Fruit fly (Drosophila melanogaster) whole organism: Measurements from ENCODE around the gene Eig71Eh.
A peak's percentile ranks its signal among the peaks of the same experiment; 100 is the strongest.

ENCODE experiments used
- CG8478 ChIP-seq: fragments of >200 bp; optimal IDR thresholded peaks from 2 replicates; lab custom pipeline; 2018; ENCODE audit warnings: inconsistent platforms
- Dll ChIP-seq: fragments of >200 bp; optimal IDR thresholded peaks from 2 replicates; lab custom pipeline; 2017
- EcR ChIP-seq, 2 experiments: fragments of >200 bp; optimal IDR thresholded peaks; 2 replicates each; lab custom pipeline; 2017; ENCODE audit warnings: missing biosample characterization in 2 of 2, missing genetic modification characterization in 2 of 2, missing genetic modification reagents in 2 of 2
- pan ChIP-seq: fragments of >200 bp; optimal IDR thresholded peaks from 2 replicates; lab custom pipeline; 2017
- psq ChIP-seq: fragments of >200 bp; optimal IDR thresholded peaks from 2 replicates; lab custom pipeline; 2017
- usp ChIP-seq: fragments of >200 bp; optimal IDR thresholded peaks from 2 replicates; lab custom pipeline; 2017; ENCODE audit warnings: missing biosample characterization, missing genetic modification characterization, mixed read lengths

Gene Eig71Eh

dm6 chr3L:15632653-15633052 is 26.6 kb downstream of the Eig71Eh start:
- no peak for TF ChIP-seq CG8478 (lab: Kevin White, UChicago)
- TF ChIP-seq psq (lab: Kevin White, UChicago) = no peak
- TF ChIP-seq usp (GFP tag; lab: Kevin White, UChicago) = no peak
- no peak for TF ChIP-seq Dll
- TF ChIP-seq EcR (GFP tag; optimal IDR thresholded peaks at IDR 0.05; lab: Kevin White, UChicago) = no peak
- TF ChIP-seq pan (lab: Kevin White, UChicago) = no peak

- no peak for TF ChIP-seq pan (lab: Kevin White, UChicago)
- TF ChIP-seq EcR (GFP tag; optimal IDR thresholded peaks at IDR 0.05; lab: Kevin White, UChicago) = no peak
- TF ChIP-seq psq (lab: Kevin White, UChicago) = no peak
These were observed 28.2 kb downstream of the Eig71Eh start for dm6 chr3L:15631067-15631466.

dm6 chr3L:15627295-15627694 is 31.9 kb downstream of the Eig71Eh start:
- no peak for TF ChIP-seq usp (GFP tag; lab: Kevin White, UChicago)
- no peak for TF ChIP-seq CG8478 (lab: Kevin White, UChicago)
- no peak for TF ChIP-seq psq (lab: Kevin White, UChicago)
- no peak for TF ChIP-seq Dll
- TF ChIP-seq EcR (GFP tag; optimal IDR thresholded peaks at IDR 0.05; lab: Kevin White, UChicago) = no peak
- no peak for TF ChIP-seq pan (lab: Kevin White, UChicago)

- TF ChIP-seq EcR (GFP tag; optimal IDR thresholded peaks at IDR 0.05; lab: Kevin White, UChicago) (peak; percentile 43 to 81), psq (lab: Kevin White, UChicago) (no peak)
These were observed 33.4 kb downstream of the Eig71Eh start for dm6 chr3L:15625676-15626414.

- TF ChIP-seq Dll = no peak
- TF ChIP-seq CG8478 (lab: Kevin White, UChicago) = no peak
- no peak for TF ChIP-seq psq (lab: Kevin White, UChicago)
These were observed 34.2 kb downstream of the Eig71Eh start for dm6 chr3L:15624944-15625610.

dm6 chr3L:15624097-15624496 is 35.1 kb downstream of the Eig71Eh start:
- TF ChIP-seq psq (lab: Kevin White, UChicago) (no peak), CG8478 (lab: Kevin White, UChicago) (no peak), pan (lab: Kevin White, UChicago) (no peak), usp (GFP tag; lab: Kevin White, UChicago) (no peak), EcR (GFP tag; optimal IDR thresholded peaks at IDR 0.05; lab: Kevin White, UChicago) (no peak)

dm6 chr3L:15619626-15620247 is 39.5 kb downstream of the Eig71Eh start, which contains the start of gene Phs:
Phs (plus strand) TSS chr3L:15619901.
- TF ChIP-seq Dll = peak; percentile 84
- TF ChIP-seq psq (lab: Kevin White, UChicago) = no peak

dm6 chr3L:15616900-15617299 is 42.3 kb downstream of the Eig71Eh start:
- no peak for TF ChIP-seq CG8478 (lab: Kevin White, UChicago)
- no peak for TF ChIP-seq pan (lab: Kevin White, UChicago)
- no peak for TF ChIP-seq Dll
- TF ChIP-seq psq (lab: Kevin White, UChicago) = no peak
- TF ChIP-seq usp (GFP tag; lab: Kevin White, UChicago) = no peak
- no peak for TF ChIP-seq EcR (GFP tag; optimal IDR thresholded peaks at IDR 0.05; lab: Kevin White, UChicago)

dm6 chr3L:15616490-15616889 is 42.8 kb downstream of the Eig71Eh start:
- no peak for TF ChIP-seq usp (GFP tag; lab: Kevin White, UChicago)
- no peak for TF ChIP-seq EcR (GFP tag; optimal IDR thresholded peaks at IDR 0.05; lab: Kevin White, UChicago)
- TF ChIP-seq pan (lab: Kevin White, UChicago) = no peak
- TF ChIP-seq Dll = no peak
- TF ChIP-seq CG8478 (lab: Kevin White, UChicago) = no peak
- TF ChIP-seq psq (lab: Kevin White, UChicago) = no peak

- no peak for TF ChIP-seq psq (lab: Kevin White, UChicago)
- TF ChIP-seq EcR (GFP tag; optimal IDR thresholded peaks at IDR 0.05; lab: Kevin White, UChicago) = no peak
- TF ChIP-seq pan (lab: Kevin White, UChicago) = no peak
- TF ChIP-seq Dll = no peak
- no peak for TF ChIP-seq CG8478 (lab: Kevin White, UChicago)
- no peak for TF ChIP-seq usp (GFP tag; lab: Kevin White, UChicago)
These were observed 46.5 kb downstream of the Eig71Eh start, which contains the start of gene CG13449 for dm6 chr3L:15612728-15613127. CG13449 (minus strand) TSS chr3L:15612828.

dm6 chr3L:15610109-15610508 is 49.1 kb downstream of the Eig71Eh start, which contains the start of gene CG7650:
CG7650 (minus strand) TSS chr3L:15610386.
- TF ChIP-seq psq (lab: Kevin White, UChicago) = no peak
- no peak for TF ChIP-seq CG8478 (lab: Kevin White, UChicago)
- no peak for TF ChIP-seq EcR (GFP tag; optimal IDR thresholded peaks at IDR 0.05; lab: Kevin White, UChicago)
- no peak for TF ChIP-seq Dll
- no peak for TF ChIP-seq pan (lab: Kevin White, UChicago)
- TF ChIP-seq usp (GFP tag; lab: Kevin White, UChicago) = no peak
